Fruit fly (Drosophila melanogaster) whole organism, embryonic: ENCODE measurements around the gene CG3184.

Source experiments
- CG10959 ChIP-seq: fragments of 200-800 bp; sonication (Bioruptor generic); IDR thresholded peaks from 2 replicates; pipeline ENCODE4 v1.3.6; 2022; ENCODE audit warnings: missing biosample characterization, missing genetic modification characterization
- CG11085 ChIP-seq: fragments of 200-800 bp; sonication (Bioruptor generic); IDR thresholded peaks from 2 replicates; pipeline ENCODE4 v1.3.6; 2022; ENCODE audit warnings: missing biosample characterization, missing genetic modification characterization
- CG12155 ChIP-seq: fragments of 200-800 bp; sonication (Bioruptor generic); optimal IDR thresholded peaks from 3 replicates; lab custom pipeline; 2016; ENCODE audit warnings: missing biosample characterization, missing genetic modification characterization
- CG12659 ChIP-seq: fragments of 200-800 bp; sonication (Bioruptor generic); optimal IDR thresholded peaks from 3 replicates; lab custom pipeline; 2017; ENCODE audit warnings: mild to moderate bottlenecking, missing biosample characterization, missing genetic modification reagents, missing genetic modification characterization
- CG12769 ChIP-seq: fragments of 200-800 bp; sonication (Bioruptor generic); optimal IDR thresholded peaks from 2 replicates; lab custom pipeline; 2019; ENCODE audit warnings: missing biosample characterization, mild to moderate bottlenecking, missing genetic modification characterization, moderate library complexity
- CG14441 ChIP-seq: fragments of 200-800 bp; sonication (Bioruptor generic); IDR thresholded peaks from 2 replicates; pipeline ENCODE4 v1.3.6; 2022; ENCODE audit warnings: missing biosample characterization, missing genetic modification characterization
- CG14965 ChIP-seq: fragments of 200-800 bp; sonication (Bioruptor generic); optimal IDR thresholded peaks from 2 replicates; lab custom pipeline; 2016; ENCODE audit warnings: missing biosample characterization, missing genetic modification characterization, borderline replicate concordance
- CG17385 ChIP-seq: fragments of 200-800 bp; sonication (Bioruptor generic); optimal IDR thresholded peaks from 3 replicates; lab custom pipeline; 2018; ENCODE audit warnings: missing biosample characterization, mild to moderate bottlenecking, missing genetic modification characterization
- CG3065 ChIP-seq: fragments of 200-800 bp; sonication (Bioruptor generic); optimal IDR thresholded peaks from 2 replicates; lab custom pipeline; 2016; ENCODE audit warnings: missing biosample characterization, missing genetic modification characterization
- CG32532 ChIP-seq: fragments of 200-800 bp; sonication (Bioruptor generic); IDR thresholded peaks from 2 replicates; pipeline ENCODE4 v1.3.6; 2022; ENCODE audit warnings: missing biosample characterization, missing genetic modification characterization
- CG33557 ChIP-seq: fragments of 200-800 bp; sonication (Bioruptor generic); optimal IDR thresholded peaks from 2 replicates; lab custom pipeline; 2019; ENCODE audit warnings: missing biosample characterization, mild to moderate bottlenecking, missing genetic modification characterization, moderate library complexity
- CG34224 ChIP-seq: fragments of 200-800 bp; sonication (Bioruptor generic); IDR thresholded peaks from 3 replicates; pipeline ENCODE4 v1.3.6; 2022; ENCODE audit warnings: missing biosample characterization, missing genetic modification characterization; ENCODE audit not compliant: partially characterized antibody
- CG42726 ChIP-seq: fragments of 200-800 bp; sonication (Bioruptor generic); IDR thresholded peaks from 2 replicates; pipeline ENCODE4 v1.3.6; 2022; ENCODE audit warnings: missing biosample characterization, missing genetic modification characterization; ENCODE audit not compliant: partially characterized antibody
- CG4328 ChIP-seq: fragments of 200-800 bp; sonication (Bioruptor generic); optimal IDR thresholded peaks from 3 replicates; lab custom pipeline; 2017; ENCODE audit warnings: missing biosample characterization, missing genetic modification reagents, missing genetic modification characterization
- CG43689 ChIP-seq: fragments of 200-800 bp; sonication (Bioruptor generic); IDR thresholded peaks from 2 replicates; pipeline ENCODE4 v1.3.6; 2022; ENCODE audit warnings: missing biosample characterization, missing genetic modification characterization
- CG4404 ChIP-seq: fragments of 200-800 bp; sonication (Bioruptor generic); IDR thresholded peaks from 2 replicates; pipeline ENCODE4 v1.3.6; 2022; ENCODE audit warnings: missing biosample characterization, missing genetic modification characterization
- CG4707 ChIP-seq: fragments of 200-800 bp; sonication (Bioruptor generic); optimal IDR thresholded peaks from 2 replicates; lab custom pipeline; 2018; ENCODE audit warnings: missing biosample characterization, mild to moderate bottlenecking, missing genetic modification characterization, moderate library complexity
- CG4820 ChIP-seq: fragments of 200-800 bp; sonication (Bioruptor generic); optimal IDR thresholded peaks from 3 replicates; lab custom pipeline; 2016; ENCODE audit warnings: missing biosample characterization, missing genetic modification characterization
- CG6254 ChIP-seq: fragments of 200-800 bp; sonication (Bioruptor generic); optimal IDR thresholded peaks from 3 replicates; lab custom pipeline; 2017; ENCODE audit warnings: mild to moderate bottlenecking, missing biosample characterization, missing genetic modification reagents, missing genetic modification characterization
- CG7786 ChIP-seq: fragments of 200-800 bp; sonication (Bioruptor generic); optimal IDR thresholded peaks from 2 replicates; lab custom pipeline; 2016; ENCODE audit warnings: missing biosample characterization, missing genetic modification characterization
- CG7928 ChIP-seq: fragments of 200-800 bp; sonication (Bioruptor generic); optimal IDR thresholded peaks from 2 replicates; lab custom pipeline; 2017; ENCODE audit warnings: missing biosample characterization, mild to moderate bottlenecking, missing genetic modification characterization
- CHES-1-like ChIP-seq: fragments of 200-800 bp; sonication (Bioruptor generic); optimal IDR thresholded peaks from 2 replicates; lab custom pipeline; 2016; ENCODE audit warnings: missing biosample characterization, missing genetic modification characterization
- Doc2 ChIP-seq: fragments of 200-800 bp; sonication (Bioruptor generic); IDR thresholded peaks from 2 replicates; pipeline ENCODE4 v1.3.6; 2022; ENCODE audit warnings: missing biosample characterization, missing genetic modification characterization
- Kr ChIP-seq: fragments of 200-800 bp; sonication (Bioruptor generic); optimal IDR thresholded peaks from 2 replicates; lab custom pipeline; 2017; ENCODE audit warnings: missing biosample characterization, mild to moderate bottlenecking, missing genetic modification characterization
- Mrtf ChIP-seq: fragments of 200-800 bp; sonication (Bioruptor generic); IDR thresholded peaks from 3 replicates; pipeline ENCODE4 v1.3.6; 2022; ENCODE audit warnings: missing biosample characterization, missing genetic modification characterization
- Nf-YC ChIP-seq: fragments of 200-800 bp; optimal IDR thresholded peaks from 3 replicates; lab custom pipeline; 2019; ENCODE audit warnings: missing biosample characterization, mild to moderate bottlenecking, missing genetic modification characterization, moderate library complexity
- Oli ChIP-seq: fragments of 200-800 bp; sonication (Bioruptor generic); optimal IDR thresholded peaks from 2 replicates; lab custom pipeline; 2018; ENCODE audit warnings: missing biosample characterization, mild to moderate bottlenecking, missing genetic modification characterization, moderate library complexity
- Opbp ChIP-seq: fragments of 200-800 bp; sonication (Bioruptor generic); IDR thresholded peaks from 3 replicates; pipeline ENCODE4 v1.3.6; 2022; ENCODE audit warnings: missing biosample characterization, missing genetic modification characterization; ENCODE audit not compliant: partially characterized antibody
- Sox102F ChIP-seq: fragments of 200-800 bp; sonication (Bioruptor generic); optimal IDR thresholded peaks from 2 replicates; lab custom pipeline; 2018; ENCODE audit warnings: missing biosample characterization, mild to moderate bottlenecking, missing genetic modification characterization, moderate library complexity
- ac ChIP-seq: fragments of 200-800 bp; sonication (Bioruptor generic); optimal IDR thresholded peaks from 3 replicates; lab custom pipeline; 2017; ENCODE audit warnings: missing biosample characterization, mild to moderate bottlenecking, missing genetic modification characterization
- bsh ChIP-seq, 2 experiments: fragments of 200-800 bp; sonication (Bioruptor generic); optimal IDR thresholded peaks; 2 replicates each; lab custom pipeline; 2017 to 2018; ENCODE audit warnings: mild to moderate bottlenecking in 2 of 2, missing biosample characterization in 2 of 2, missing genetic modification characterization in 2 of 2, moderate library complexity in 1 of 2
- caup ChIP-seq: fragments of 200-800 bp; sonication (Bioruptor generic); optimal IDR thresholded peaks from 3 replicates; lab custom pipeline; 2017; ENCODE audit warnings: missing biosample characterization, mild to moderate bottlenecking, missing genetic modification characterization, moderate library complexity; ENCODE audit not compliant: severe bottlenecking
- chif ChIP-seq, 2 experiments: fragments of 200-800 bp; sonication (Bioruptor generic); optimal IDR thresholded peaks; 3 replicates each; lab custom pipeline; 2016; ENCODE audit warnings: missing biosample characterization in 2 of 2, missing genetic modification characterization in 2 of 2
- corto ChIP-seq: fragments of 200-800 bp; sonication (Bioruptor generic); optimal IDR thresholded peaks from 2 replicates; lab custom pipeline; 2016; ENCODE audit warnings: missing biosample characterization, mild to moderate bottlenecking, missing genetic modification characterization, moderate library complexity
- crc ChIP-seq: fragments of 200-800 bp; sonication (Bioruptor generic); optimal IDR thresholded peaks from 2 replicates; lab custom pipeline; 2016; ENCODE audit warnings: missing biosample characterization, missing genetic modification characterization
- emc ChIP-seq: fragments of 200-800 bp; sonication (Bioruptor generic); optimal IDR thresholded peaks from 2 replicates; lab custom pipeline; 2016; ENCODE audit warnings: missing biosample characterization, missing genetic modification characterization
- ewg ChIP-seq: fragments of 200-800 bp; sonication (Bioruptor generic); optimal IDR thresholded peaks from 3 replicates; lab custom pipeline; 2017; ENCODE audit warnings: mild to moderate bottlenecking, missing biosample characterization, missing genetic modification reagents, missing genetic modification characterization
- eyg ChIP-seq: fragments of 200-800 bp; sonication (Bioruptor generic); optimal IDR thresholded peaks from 3 replicates; lab custom pipeline; 2016; ENCODE audit warnings: missing biosample characterization, missing genetic modification characterization
- hbn ChIP-seq: fragments of 200-800 bp; sonication (Bioruptor generic); IDR thresholded peaks from 2 replicates; pipeline ENCODE4 v1.3.6; 2022; ENCODE audit warnings: missing biosample characterization, missing genetic modification characterization; ENCODE audit not compliant: partially characterized antibody
- lbe ChIP-seq: fragments of 200-800 bp; sonication (Bioruptor generic); optimal IDR thresholded peaks from 2 replicates; lab custom pipeline; 2016; ENCODE audit warnings: missing biosample characterization, mild to moderate bottlenecking, missing genetic modification characterization
- lov ChIP-seq, 2 experiments: fragments of 200-800 bp in 1 of 2; fragments of >200 bp in 1 of 2; sonication (Bioruptor generic) in 1 of 2; IDR thresholded peaks in 1 of 2; optimal IDR thresholded peaks in 1 of 2; 2 replicates in 1 of 2; 3 replicates in 1 of 2; pipeline versions ENCODE4 v1.3.6 to Lab custom; 2017 to 2022; ENCODE audit warnings: missing biosample characterization in 1 of 2, missing genetic modification characterization in 1 of 2
- nau ChIP-seq: fragments of 200-800 bp; sonication (Bioruptor generic); optimal IDR thresholded peaks from 3 replicates; lab custom pipeline; 2017; ENCODE audit warnings: missing biosample characterization, mild to moderate bottlenecking, missing genetic modification characterization, missing genetic modification reagents
- peb ChIP-seq: fragments of 200-800 bp; sonication (Bioruptor generic); IDR thresholded peaks from 2 replicates; pipeline ENCODE4 v1.3.6; 2022; ENCODE audit warnings: missing biosample characterization, missing genetic modification characterization
- pros ChIP-seq: fragments of 200-800 bp; sonication (Bioruptor generic); optimal IDR thresholded peaks from 3 replicates; lab custom pipeline; 2019; ENCODE audit warnings: missing biosample characterization, mild to moderate bottlenecking, missing genetic modification characterization, moderate library complexity
- schlank ChIP-seq: fragments of 200-800 bp; sonication (Bioruptor generic); optimal IDR thresholded peaks from 2 replicates; lab custom pipeline; 2018; ENCODE audit warnings: missing biosample characterization, mild to moderate bottlenecking, missing genetic modification characterization
- shn ChIP-seq: fragments of 200-800 bp; sonication (Bioruptor generic); optimal IDR thresholded peaks from 3 replicates; lab custom pipeline; 2016; ENCODE audit warnings: missing biosample characterization, missing genetic modification characterization
- sug ChIP-seq: fragments of 200-800 bp; optimal IDR thresholded peaks from 2 replicates; lab custom pipeline; 2019; ENCODE audit warnings: missing biosample characterization, mild to moderate bottlenecking, missing genetic modification characterization, moderate library complexity
- tgo ChIP-seq: fragments of 200-800 bp; sonication (Bioruptor generic); IDR thresholded peaks from 3 replicates; pipeline ENCODE4 v1.3.6; 2022; ENCODE audit warnings: missing biosample characterization, missing genetic modification characterization
- wdn ChIP-seq: fragments of 200-800 bp; sonication (Bioruptor generic); IDR thresholded peaks from 2 replicates; pipeline ENCODE4 v1.3.6; 2022; ENCODE audit warnings: missing biosample characterization, missing genetic modification characterization
- wek ChIP-seq: fragments of 200-800 bp; sonication (Bioruptor generic); optimal IDR thresholded peaks from 3 replicates; lab custom pipeline; 2018; ENCODE audit warnings: missing biosample characterization, mild to moderate bottlenecking, missing genetic modification characterization, moderate library complexity

The CG3184 gene

DNA sequence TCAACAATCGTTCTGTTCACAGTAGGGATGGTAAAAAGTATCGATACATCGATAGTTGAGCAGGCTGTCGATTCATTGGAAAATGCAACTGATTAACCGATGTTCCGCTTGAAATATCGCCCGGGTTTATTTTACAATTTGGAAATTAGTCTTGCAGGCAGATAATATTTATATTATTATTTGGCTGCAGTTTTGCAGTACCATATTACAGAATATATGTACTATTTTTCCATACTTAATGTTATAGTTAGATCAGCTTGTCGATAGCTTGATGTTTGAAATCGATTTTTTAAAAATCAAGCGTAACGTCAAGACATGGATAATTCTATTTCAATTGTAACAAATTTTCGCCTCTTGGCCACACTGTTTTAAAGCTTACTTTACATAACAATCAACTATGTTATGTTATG, 6.4 kb upstream of the CG3184 start, which contains the start of gene CG14442 (continued):
- no peak for TF ChIP-seq corto (GFP tag; lab: Kevin White, UChicago)
- TF ChIP-seq CG4707 (GFP tag; lab: Kevin White, UChicago) = no peak
- TF ChIP-seq CHES-1-like = no peak
- TF ChIP-seq CG11085 (GFP tag; lab: Robert Waterston, UW) = no peak
- TF ChIP-seq CG10959 (GFP tag; lab: Robert Waterston, UW) = no peak
- peak; percentile 64 for TF ChIP-seq CG12659 (GFP tag; lab: Kevin White, UChicago)
- no peak for TF ChIP-seq CG33557 (GFP tag; lab: Kevin White, UChicago)
- TF ChIP-seq ac (GFP tag; lab: Kevin White, UChicago) = no peak
- TF ChIP-seq Sox102F (GFP tag; lab: Kevin White, UChicago) = no peak
- TF ChIP-seq pros = no peak
- no peak for TF ChIP-seq ewg (GFP tag; lab: Kevin White, UChicago)
- no peak for TF ChIP-seq tgo (GFP tag; lab: Robert Waterston, UW)
- TF ChIP-seq CG42726 = peak; percentile 86
- no peak for TF ChIP-seq shn (GFP tag; lab: Kevin White, UChicago)
- TF ChIP-seq peb (GFP tag; lab: Robert Waterston, UW) = no peak
- TF ChIP-seq CG4820 (GFP tag; lab: Kevin White, UChicago) = no peak
- TF ChIP-seq schlank (tag; lab: Kevin White, UChicago) = no peak
- TF ChIP-seq Opbp (GFP tag; lab: Robert Waterston, UW) = peak; percentile 88; the same call in 2 of the 3 replicates
- TF ChIP-seq CG7928 (GFP tag; lab: Kevin White, UChicago) = no peak
- TF ChIP-seq CG12769 (tag; lab: Kevin White, UChicago) = no peak
- TF ChIP-seq CG7786 (GFP tag; lab: Kevin White, UChicago) = no peak
- peak; percentile 38 for TF ChIP-seq caup
- TF ChIP-seq CG14965 (GFP tag; lab: Kevin White, UChicago) = no peak
- no peak for TF ChIP-seq lbe (GFP tag; lab: Kevin White, UChicago)
- no peak for TF ChIP-seq Doc2 (GFP tag; lab: Robert Waterston, UW)
- no peak for TF ChIP-seq Mrtf (GFP tag; lab: Robert Waterston, UW)
- no peak for TF ChIP-seq lov (optimal IDR thresholded peaks at IDR 0.05; lab: Kevin White, UChicago)
- no peak for TF ChIP-seq lov (GFP tag; IDR thresholded peaks at IDR 0.05; lab: Robert Waterston, UW)
- no peak for TF ChIP-seq eyg (GFP tag; lab: Kevin White, UChicago)
- TF ChIP-seq CG6254 (GFP tag; lab: Kevin White, UChicago) = no peak
- TF ChIP-seq nau (GFP tag; lab: Kevin White, UChicago) = no peak
- no peak for TF ChIP-seq chif (GFP tag; optimal IDR thresholded peaks at IDR 0.05; lab: Kevin White, UChicago)
- peak; percentile 70 for TF ChIP-seq CG14441 (GFP tag; lab: Robert Waterston, UW)
- peak; percentile 27 for TF ChIP-seq Nf-YC (tag; lab: Kevin White, UChicago)
- TF ChIP-seq CG32532 = no peak
- no peak for TF ChIP-seq CG43689 (GFP tag; lab: Robert Waterston, UW)
- no peak for TF ChIP-seq CG4404 (GFP tag; lab: Robert Waterston, UW)
- peak; percentile 4 for TF ChIP-seq crc
- TF ChIP-seq CG34224 (GFP tag; lab: Robert Waterston, UW) = peak; percentile 90
- peak in 1 of 2 experiments; percentile 25 for TF ChIP-seq bsh (GFP tag; optimal IDR thresholded peaks at IDR 0.05; lab: Kevin White, UChicago)
- TF ChIP-seq Kr (GFP tag; lab: Kevin White, UChicago) = no peak
- no peak for TF ChIP-seq CG4328
- TF ChIP-seq sug (tag; lab: Kevin White, UChicago) = peak; percentile 45
- TF ChIP-seq wdn (GFP tag; lab: Robert Waterston, UW) = no peak
- TF ChIP-seq hbn (GFP tag; lab: Robert Waterston, UW) = peak; percentile 93
- TF ChIP-seq emc (GFP tag; lab: Kevin White, UChicago) = no peak
- no peak for TF ChIP-seq CG3065 (GFP tag; lab: Kevin White, UChicago)
- TF ChIP-seq CG12155 (GFP tag; lab: Kevin White, UChicago) = no peak
- TF ChIP-seq Oli = peak; percentile 25
- no peak for TF ChIP-seq CG17385 (GFP tag; lab: Kevin White, UChicago)
- TF ChIP-seq wek (GFP tag; lab: Kevin White, UChicago) = no peak
